Worm (Caenorhabditis elegans) whole organism, midembryonic: ENCODE data around the gene unc-103.

Experiments
- T22C8.4 ChIP-seq: fragments of 200-800 bp; sonication (Bioruptor generic); IDR thresholded peaks from 2 replicates; pipeline ENCODE4 v1.3.6; 2022; ENCODE audit warnings: missing genetic modification characterization, missing compliant biosample characterization
- cog-1 ChIP-seq: sonication (generic microtip); optimal IDR thresholded peaks from 2 replicates; lab custom pipeline; 2016; ENCODE audit warnings: missing genetic modification characterization, missing compliant biosample characterization
- flt-1 ChIP-seq: fragments of 200-800 bp; sonication (Bioruptor generic); IDR thresholded peaks from 2 replicates; pipeline ENCODE4 v1.3.6; 2022; ENCODE audit warnings: missing genetic modification characterization, missing compliant biosample characterization
- ref-1 ChIP-seq: fragments of 200-800 bp; sonication (Bioruptor generic); conservative IDR thresholded peaks from 2 replicates; pipeline ENCODE4 v1.3.6; 2022; ENCODE audit warnings: missing genetic modification reagents, missing genetic modification characterization, missing compliant biosample characterization
- tab-1 ChIP-seq: fragments of 200-800 bp; sonication (Bioruptor generic); IDR thresholded peaks from 2 replicates; pipeline ENCODE4 v1.3.6; 2022; ENCODE audit warnings: missing genetic modification characterization, missing compliant biosample characterization
- ztf-29 ChIP-seq: fragments of 200-800 bp; sonication (Bioruptor generic); IDR thresholded peaks from 2 replicates; pipeline ENCODE4 v1.3.6; 2022; ENCODE audit warnings: missing genetic modification reagents, missing genetic modification characterization, missing compliant biosample characterization

ce11 chrIII:4119736-4120135 is 4.6 kb downstream of the unc-103 start:
- TF ChIP-seq ref-1 (GFP tag; lab: Robert Waterston, UW) (no peak), tab-1 (GFP tag; lab: Robert Waterston, UW) (no peak), T22C8.4 (no peak), ztf-29 (GFP tag; lab: Robert Waterston, UW) (no peak), cog-1 (no peak), flt-1 (GFP tag; lab: Robert Waterston, UW) (no peak)
